Worm (Caenorhabditis elegans) whole organism, early embryonic: ENCODE data around the gene F54F7.14.

Source experiments
- B0310.2 ChIP-seq: sonication (generic microtip); optimal IDR thresholded peaks from 2 replicates; lab custom pipeline; 2016; ENCODE audit warnings: mild to moderate bottlenecking, missing genetic modification characterization, missing compliant biosample characterization
- F13C5.2 ChIP-seq: sonication (generic microtip); optimal IDR thresholded peaks from 2 replicates; lab custom pipeline; 2017; ENCODE audit warnings: mild to moderate bottlenecking, missing genetic modification characterization, inconsistent platforms, missing compliant biosample characterization
- ama-1 ChIP-seq: fragments of 150-350 bp; optimal IDR thresholded peaks from 2 replicates; lab custom pipeline; 2014
- flt-1 ChIP-seq: fragments of 200-800 bp; sonication (Bioruptor generic); IDR thresholded peaks from 2 replicates; pipeline ENCODE4 v1.3.6; 2022; ENCODE audit warnings: missing genetic modification characterization, missing compliant biosample characterization
- hnd-1 ChIP-seq: sonication (generic microtip); optimal IDR thresholded peaks from 2 replicates; lab custom pipeline; 2016; ENCODE audit warnings: missing genetic modification characterization, missing compliant biosample characterization
- pes-1 ChIP-seq: fragments of 200-800 bp; sonication (Bioruptor generic); IDR thresholded peaks from 2 replicates; pipeline ENCODE4 v1.3.6; 2022; ENCODE audit warnings: missing genetic modification reagents, missing genetic modification characterization, missing compliant biosample characterization
- scrt-1 ChIP-seq: fragments of 200-800 bp; sonication (Bioruptor generic); IDR thresholded peaks from 2 replicates; pipeline ENCODE4 v1.3.6; 2022; ENCODE audit warnings: missing genetic modification characterization, missing compliant biosample characterization
- tbx-11 ChIP-seq: fragments of 200-800 bp; sonication (Bioruptor generic); IDR thresholded peaks from 2 replicates; pipeline ENCODE4 v1.3.6; 2022; ENCODE audit warnings: missing genetic modification characterization, missing compliant biosample characterization
- tra-4 ChIP-seq: sonication (generic microtip); optimal IDR thresholded peaks from 2 replicates; lab custom pipeline; 2017; ENCODE audit warnings: missing genetic modification characterization, missing compliant biosample characterization

DNA sequence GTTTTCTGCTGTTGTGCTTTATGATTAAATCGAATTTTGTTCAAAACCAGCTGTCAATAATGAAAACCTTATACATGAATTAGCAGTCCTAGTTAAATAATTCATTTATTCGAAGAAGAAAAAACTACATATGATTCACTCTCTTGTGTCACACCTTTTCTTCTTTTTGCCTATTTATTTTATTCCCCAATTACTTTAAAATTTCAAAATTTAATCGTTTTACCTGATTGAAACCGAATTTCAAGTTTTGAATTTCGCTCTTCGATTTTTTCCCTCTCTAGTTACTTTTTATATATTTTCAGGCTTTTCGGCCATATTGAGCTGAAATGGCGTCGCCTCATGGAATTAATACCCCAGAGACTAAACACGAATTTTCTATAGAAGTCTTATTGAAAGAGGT, 1.8 kb downstream of the F54F7.14 start, which contains the start of gene xtr-1:
- TF ChIP-seq ama-1 (lab: Kevin White, UChicago) = no peak
- no peak for TF ChIP-seq tra-4
- no peak for TF ChIP-seq pes-1
- TF ChIP-seq hnd-1 (tag; lab: Kevin White, UChicago) = no peak
- TF ChIP-seq B0310.2 = no peak
- no peak for TF ChIP-seq tbx-11 (GFP tag; lab: Robert Waterston, UW)
- TF ChIP-seq F13C5.2 (tag; lab: Kevin White, UChicago) = no peak
- TF ChIP-seq flt-1 (GFP tag; lab: Robert Waterston, UW) = no peak
- TF ChIP-seq scrt-1 (GFP tag; lab: Robert Waterston, UW) = no peak
